Worm (Caenorhabditis elegans) whole organism, early embryonic: ENCODE results near the gene D1046.4.

ENCODE experiments used
- B0310.2 ChIP-seq: sonication (generic microtip); optimal IDR thresholded peaks from 2 replicates; lab custom pipeline; 2016; ENCODE audit warnings: mild to moderate bottlenecking, missing genetic modification characterization, missing compliant biosample characterization
- F13C5.2 ChIP-seq: sonication (generic microtip); optimal IDR thresholded peaks from 2 replicates; lab custom pipeline; 2017; ENCODE audit warnings: mild to moderate bottlenecking, missing genetic modification characterization, inconsistent platforms, missing compliant biosample characterization
- aly-1 ChIP-seq: sonication (generic microtip); optimal IDR thresholded peaks from 2 replicates; lab custom pipeline; 2016; ENCODE audit warnings: missing genetic modification characterization, missing compliant biosample characterization
- ama-1 ChIP-seq: fragments of 150-350 bp; optimal IDR thresholded peaks from 2 replicates; lab custom pipeline; 2014
- ceh-13 ChIP-seq: fragments of 200-800 bp; sonication (Bioruptor generic); optimal IDR thresholded peaks from 2 replicates; lab custom pipeline; 2018; ENCODE audit warnings: mild to moderate bottlenecking, missing genetic modification characterization, missing compliant biosample characterization
- ceh-36 ChIP-seq: sonication (generic microtip); optimal IDR thresholded peaks from 2 replicates; lab custom pipeline; 2016; ENCODE audit warnings: missing genetic modification characterization, inconsistent platforms, missing compliant biosample characterization
- ets-7 ChIP-seq: sonication (generic microtip); optimal IDR thresholded peaks from 2 replicates; lab custom pipeline; 2016; ENCODE audit warnings: missing genotype, missing genetic modification characterization, missing compliant biosample characterization
- flt-1 ChIP-seq: fragments of 200-800 bp; sonication (Bioruptor generic); IDR thresholded peaks from 2 replicates; pipeline ENCODE4 v1.3.6; 2022; ENCODE audit warnings: missing genetic modification characterization, missing compliant biosample characterization
- hmbx-1 ChIP-seq: sonication (generic microtip); optimal IDR thresholded peaks from 2 replicates; lab custom pipeline; 2016; ENCODE audit warnings: mild to moderate bottlenecking, missing genetic modification characterization, missing compliant biosample characterization
- hmg-4 ChIP-seq: fragments of 200-800 bp; sonication (Bioruptor generic); optimal IDR thresholded peaks from 2 replicates; lab custom pipeline; 2018; ENCODE audit warnings: mild to moderate bottlenecking, missing genetic modification characterization, missing compliant biosample characterization
- hnd-1 ChIP-seq: sonication (generic microtip); optimal IDR thresholded peaks from 2 replicates; lab custom pipeline; 2016; ENCODE audit warnings: missing genetic modification characterization, missing compliant biosample characterization
- pes-1 ChIP-seq: fragments of 200-800 bp; sonication (Bioruptor generic); IDR thresholded peaks from 2 replicates; pipeline ENCODE4 v1.3.6; 2022; ENCODE audit warnings: missing genetic modification reagents, missing genetic modification characterization, missing compliant biosample characterization
- scrt-1 ChIP-seq: fragments of 200-800 bp; sonication (Bioruptor generic); IDR thresholded peaks from 2 replicates; pipeline ENCODE4 v1.3.6; 2022; ENCODE audit warnings: missing genetic modification characterization, missing compliant biosample characterization
- sea-1 ChIP-seq: fragments of 200-800 bp; sonication (Bioruptor generic); conservative IDR thresholded peaks from 2 replicates; pipeline ENCODE4 v1.3.6; 2022; ENCODE audit warnings: missing genetic modification characterization, missing compliant biosample characterization
- tbx-11 ChIP-seq: fragments of 200-800 bp; sonication (Bioruptor generic); IDR thresholded peaks from 2 replicates; pipeline ENCODE4 v1.3.6; 2022; ENCODE audit warnings: missing genetic modification characterization, missing compliant biosample characterization
- tbx-37 ChIP-seq: fragments of 200-800 bp; sonication (Bioruptor generic); conservative IDR thresholded peaks from 2 replicates; pipeline ENCODE4 v1.3.6; 2022; ENCODE audit warnings: missing genetic modification reagents, missing genetic modification characterization, missing compliant biosample characterization
- tra-4 ChIP-seq: sonication (generic microtip); optimal IDR thresholded peaks from 2 replicates; lab custom pipeline; 2017; ENCODE audit warnings: missing genetic modification characterization, missing compliant biosample characterization

Gene D1046.4

DNA sequence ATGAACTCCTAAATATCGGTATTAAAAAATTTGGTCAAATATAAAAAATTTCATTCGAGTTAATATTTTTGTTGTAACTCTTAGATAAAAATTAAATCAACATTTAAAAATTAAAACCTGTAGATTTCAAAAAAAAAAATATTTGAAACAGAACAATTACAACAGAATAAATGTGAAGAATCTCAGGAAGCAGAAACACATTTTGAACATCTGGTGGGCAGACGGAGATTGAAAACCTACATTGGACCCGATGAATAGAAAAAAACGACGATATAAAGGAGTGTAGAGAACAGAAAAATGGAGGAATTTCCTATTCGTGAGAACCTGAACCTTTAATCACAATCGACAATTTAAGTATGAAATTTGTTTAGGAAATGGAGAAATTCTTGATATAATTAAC is 9.5 kb upstream of the D1046.4 start:
- TF ChIP-seq F13C5.2 (tag; lab: Kevin White, UChicago) (no peak), hmg-4 (GFP tag; lab: Kevin White, UChicago) (no peak)

DNA sequence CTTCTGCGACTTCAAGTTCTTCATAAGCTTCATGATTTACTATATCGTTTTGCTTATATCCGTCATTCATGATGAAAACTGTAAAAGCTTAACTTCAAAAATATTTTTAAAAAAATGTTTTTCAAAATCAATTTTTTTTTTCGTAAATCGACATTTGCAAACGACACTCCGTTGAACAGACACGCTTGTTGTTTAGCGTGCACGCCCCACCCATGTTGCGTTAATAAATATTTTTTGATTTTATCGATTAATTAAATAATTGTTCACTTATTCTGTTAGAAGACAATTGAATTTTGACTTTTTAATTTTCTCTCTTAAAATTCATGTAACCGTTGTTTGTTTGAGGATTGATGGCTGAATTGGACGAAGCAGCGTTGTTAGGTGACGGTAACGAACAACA is 7.7 kb upstream of the D1046.4 start, which contains the start of the genes D1046.2 and cfim-2:
Gene D1046.2 (minus strand): TSS at position 78 of the 400 bp plus-strand sequence.
Gene cfim-2 (plus strand): TSS at position 335 of the 400 bp plus-strand sequence.
- TF ChIP-seq tra-4 (tag; lab: Kevin White, UChicago) = no peak
- no peak for TF ChIP-seq tbx-37 (GFP tag; lab: Robert Waterston, UW)
- TF ChIP-seq hmg-4 (GFP tag; lab: Kevin White, UChicago) = no peak
- no peak for TF ChIP-seq scrt-1 (GFP tag; lab: Robert Waterston, UW)
- TF ChIP-seq ama-1 (lab: Kevin White, UChicago) = no peak
- TF ChIP-seq hnd-1 (tag; lab: Kevin White, UChicago) = no peak
- no peak for TF ChIP-seq ceh-36 (tag; lab: Kevin White, UChicago)
- no peak for TF ChIP-seq tbx-11 (GFP tag; lab: Robert Waterston, UW)
- no peak for TF ChIP-seq ceh-13 (GFP tag; lab: Kevin White, UChicago)
- no peak for TF ChIP-seq ets-7 (tag; lab: Kevin White, UChicago)
- no peak for TF ChIP-seq B0310.2 (tag; lab: Kevin White, UChicago)
- no peak for TF ChIP-seq F13C5.2 (tag; lab: Kevin White, UChicago)
- no peak for TF ChIP-seq flt-1
- TF ChIP-seq sea-1 (GFP tag; lab: Robert Waterston, UW) = no peak
- no peak for TF ChIP-seq pes-1 (GFP tag; lab: Robert Waterston, UW)
- TF ChIP-seq hmbx-1 (tag; lab: Kevin White, UChicago) = no peak
- TF ChIP-seq aly-1 (tag; lab: Kevin White, UChicago) = no peak

DNA sequence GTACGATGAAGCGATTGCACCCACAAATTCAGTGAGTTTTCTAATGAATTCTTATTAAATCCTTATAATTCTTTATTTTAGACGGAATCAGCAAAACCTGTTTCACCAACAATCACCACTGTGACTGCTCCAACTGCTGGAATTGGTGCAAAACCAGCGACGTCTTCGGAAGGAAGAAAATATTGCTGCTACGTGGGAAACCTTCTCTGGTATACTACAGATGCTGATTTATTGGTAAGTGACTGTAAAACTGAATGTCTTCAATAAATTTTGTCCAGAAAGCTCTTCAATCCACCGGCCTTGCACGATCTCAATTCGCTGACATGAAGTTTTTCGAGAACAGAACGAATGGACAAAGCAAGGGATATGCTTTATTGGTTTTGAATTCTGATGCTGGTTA is 7.2 kb upstream of the D1046.4 start:
- TF ChIP-seq aly-1 (tag; lab: Kevin White, UChicago) (no peak), hmbx-1 (tag; lab: Kevin White, UChicago) (no peak), B0310.2 (tag; lab: Kevin White, UChicago) (no peak), ets-7 (tag; lab: Kevin White, UChicago) (no peak), scrt-1 (GFP tag; lab: Robert Waterston, UW) (no peak), tbx-11 (GFP tag; lab: Robert Waterston, UW) (no peak), sea-1 (GFP tag; lab: Robert Waterston, UW) (no peak), ceh-36 (tag; lab: Kevin White, UChicago) (no peak), F13C5.2 (tag; lab: Kevin White, UChicago) (no peak), flt-1 (no peak), tra-4 (tag; lab: Kevin White, UChicago) (no peak), ceh-13 (GFP tag; lab: Kevin White, UChicago) (no peak), tbx-37 (GFP tag; lab: Robert Waterston, UW) (no peak), hmg-4 (GFP tag; lab: Kevin White, UChicago) (no peak), hnd-1 (tag; lab: Kevin White, UChicago) (no peak), ama-1 (lab: Kevin White, UChicago) (no peak), pes-1 (GFP tag; lab: Robert Waterston, UW) (no peak)

DNA sequence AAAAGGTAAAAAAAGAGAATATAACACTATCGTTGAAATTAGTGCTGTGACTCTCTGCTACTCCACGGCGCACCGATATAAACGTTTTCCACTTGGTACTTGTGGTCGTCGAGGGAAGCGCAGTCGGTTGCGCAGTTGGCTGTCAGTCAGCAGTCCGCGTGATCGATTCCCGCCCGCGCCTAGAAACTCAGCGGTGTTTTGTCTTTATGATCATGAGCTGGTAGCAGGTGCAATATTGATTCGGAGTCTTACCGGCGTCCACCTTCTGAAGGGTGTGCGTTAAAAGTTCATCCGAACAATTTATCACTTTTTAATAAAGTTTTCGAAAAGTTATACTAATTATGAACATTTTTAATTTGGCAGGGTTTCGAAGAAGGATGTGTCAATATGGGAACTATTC is 6.6 kb upstream of the D1046.4 start:
- TF ChIP-seq F13C5.2 (tag; lab: Kevin White, UChicago) = peak; percentile 96
- peak; percentile 95 for TF ChIP-seq ceh-36 (tag; lab: Kevin White, UChicago)
- TF ChIP-seq hmbx-1 (tag; lab: Kevin White, UChicago) = peak; percentile 91
- TF ChIP-seq ceh-13 (GFP tag; lab: Kevin White, UChicago) = peak; percentile 92
- peak; percentile 95 for TF ChIP-seq scrt-1 (GFP tag; lab: Robert Waterston, UW)
- no peak for TF ChIP-seq ama-1 (lab: Kevin White, UChicago)
- TF ChIP-seq tra-4 (tag; lab: Kevin White, UChicago) = peak; percentile 97
- peak; percentile 97 for TF ChIP-seq flt-1
- peak; percentile 93 for TF ChIP-seq tbx-37 (GFP tag; lab: Robert Waterston, UW)
- peak; percentile 98 for TF ChIP-seq hmg-4 (GFP tag; lab: Kevin White, UChicago)
- peak; percentile 98 for TF ChIP-seq aly-1 (tag; lab: Kevin White, UChicago)
- peak; percentile 97 for TF ChIP-seq pes-1 (GFP tag; lab: Robert Waterston, UW)
- TF ChIP-seq B0310.2 (tag; lab: Kevin White, UChicago) = peak; percentile 97
- TF ChIP-seq ets-7 (tag; lab: Kevin White, UChicago) = peak; percentile 94
- TF ChIP-seq tbx-11 (GFP tag; lab: Robert Waterston, UW) = peak; percentile 99
- peak; percentile 99 for TF ChIP-seq sea-1 (GFP tag; lab: Robert Waterston, UW)
- TF ChIP-seq hnd-1 (tag; lab: Kevin White, UChicago) = peak; percentile 86

DNA sequence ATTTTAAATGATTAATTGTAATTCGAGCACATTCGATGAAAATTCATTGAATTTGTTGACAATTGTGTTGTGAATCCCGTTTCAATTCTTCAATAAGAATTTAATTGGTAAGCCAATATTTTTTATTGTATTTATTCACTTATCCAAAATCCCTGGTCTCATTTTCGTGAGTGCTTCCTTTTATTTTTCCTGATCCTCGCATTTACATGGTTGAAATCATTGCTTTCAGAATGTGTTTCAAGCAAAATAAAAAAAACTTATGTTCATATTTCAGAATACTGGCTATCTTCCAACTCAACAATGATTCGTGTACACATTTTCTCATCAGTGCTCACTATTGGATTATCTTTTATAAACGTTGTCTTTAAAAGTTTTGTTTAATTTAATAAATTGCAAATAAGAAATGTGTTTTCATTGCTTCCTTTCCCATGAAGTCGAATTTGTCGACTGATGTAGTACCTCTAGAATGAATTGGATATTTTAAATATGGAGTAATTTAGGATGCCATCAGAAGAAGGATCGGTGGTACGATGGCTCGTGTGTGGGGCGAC is 3.7 kb upstream of the D1046.4 start, which contains the start of the genes D1046.18 and slc-25A26:
Gene D1046.18 (plus strand): TSS at position 301 of the 551 bp plus-strand sequence.
Gene slc-25A26 (plus strand): TSS at position 501 of the 551 bp plus-strand sequence.
- no peak for TF ChIP-seq ets-7 (tag; lab: Kevin White, UChicago)
- TF ChIP-seq ama-1 (lab: Kevin White, UChicago) = no peak
- TF ChIP-seq hmg-4 (GFP tag; lab: Kevin White, UChicago) = no peak
- no peak for TF ChIP-seq scrt-1 (GFP tag; lab: Robert Waterston, UW)
- TF ChIP-seq tbx-37 (GFP tag; lab: Robert Waterston, UW) = no peak
- no peak for TF ChIP-seq pes-1 (GFP tag; lab: Robert Waterston, UW)

DNA sequence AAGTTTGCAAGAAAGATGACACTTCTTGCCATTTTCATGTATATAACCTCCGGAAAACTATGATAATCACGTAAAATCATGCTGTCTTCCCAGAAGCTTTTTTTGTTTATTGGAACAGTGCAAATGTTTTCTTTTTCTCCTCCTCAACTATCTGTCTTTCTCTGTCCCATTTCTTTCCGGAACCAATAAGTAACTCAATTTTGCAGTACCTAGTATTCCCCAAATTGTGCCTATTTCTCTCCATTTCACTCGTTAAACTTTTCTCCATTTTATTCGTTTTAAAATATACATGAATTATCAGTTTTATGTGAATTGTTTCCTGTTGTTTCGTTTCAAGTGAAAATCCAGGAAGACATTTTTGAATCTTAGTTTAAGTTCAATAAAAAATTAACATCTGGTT is 9.8 kb downstream of the D1046.4 start:
- no peak for TF ChIP-seq F13C5.2 (tag; lab: Kevin White, UChicago)
- no peak for TF ChIP-seq hnd-1 (tag; lab: Kevin White, UChicago)
- TF ChIP-seq scrt-1 (GFP tag; lab: Robert Waterston, UW) = no peak
- no peak for TF ChIP-seq aly-1 (tag; lab: Kevin White, UChicago)

DNA sequence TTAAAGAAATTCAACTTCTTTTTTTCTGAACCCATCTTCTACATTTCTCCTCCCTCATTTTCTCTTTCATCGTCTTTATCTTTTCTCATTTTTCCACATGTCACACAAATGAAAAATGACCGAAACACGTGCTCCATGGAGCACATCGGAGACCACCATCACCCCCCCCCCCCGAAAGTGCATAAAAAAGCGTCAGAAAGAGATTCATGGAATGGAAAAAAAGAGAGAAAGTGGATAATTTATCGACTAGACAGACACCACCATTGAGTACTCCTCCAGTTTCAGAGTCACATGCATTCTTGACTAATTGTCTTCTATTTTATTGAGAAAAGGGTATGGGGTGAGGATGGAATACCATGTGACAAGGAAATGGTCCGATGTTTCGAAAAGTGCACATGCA is 13.5 kb downstream of the D1046.4 start:
- TF ChIP-seq B0310.2 (tag; lab: Kevin White, UChicago) (no peak), hnd-1 (tag; lab: Kevin White, UChicago) (no peak), ceh-13 (GFP tag; lab: Kevin White, UChicago) (no peak), tbx-11 (GFP tag; lab: Robert Waterston, UW) (no peak)
